Worm (Caenorhabditis elegans) whole organism, midembryonic: ENCODE data around the gene F40F8.11.

Experiments used
- T22C8.4 ChIP-seq: fragments of 200-800 bp; sonication (Bioruptor generic); IDR thresholded peaks from 2 replicates; pipeline ENCODE4 v1.3.6; 2022; ENCODE audit warnings: missing genetic modification characterization, missing compliant biosample characterization
- cog-1 ChIP-seq: sonication (generic microtip); optimal IDR thresholded peaks from 2 replicates; lab custom pipeline; 2016; ENCODE audit warnings: missing genetic modification characterization, missing compliant biosample characterization
- flt-1 ChIP-seq: fragments of 200-800 bp; sonication (Bioruptor generic); IDR thresholded peaks from 2 replicates; pipeline ENCODE4 v1.3.6; 2022; ENCODE audit warnings: missing genetic modification characterization, missing compliant biosample characterization
- klf-2 ChIP-seq: fragments of 200-800 bp; sonication (Bioruptor generic); conservative IDR thresholded peaks from 2 replicates; pipeline ENCODE4 v1.3.6; 2022; ENCODE audit warnings: missing genetic modification reagents, missing genetic modification characterization, missing compliant biosample characterization
- med-1 ChIP-seq: sonication (generic microtip); optimal IDR thresholded peaks from 2 replicates; lab custom pipeline; 2017; ENCODE audit warnings: missing genetic modification characterization, mild to moderate bottlenecking, missing compliant biosample characterization, antibody characterized with exemption, missing genetic modification reagents; ENCODE audit not compliant: insufficient read depth
- ref-1 ChIP-seq: fragments of 200-800 bp; sonication (Bioruptor generic); conservative IDR thresholded peaks from 2 replicates; pipeline ENCODE4 v1.3.6; 2022; ENCODE audit warnings: missing genetic modification reagents, missing genetic modification characterization, missing compliant biosample characterization
- tab-1 ChIP-seq: fragments of 200-800 bp; sonication (Bioruptor generic); IDR thresholded peaks from 2 replicates; pipeline ENCODE4 v1.3.6; 2022; ENCODE audit warnings: missing genetic modification characterization, missing compliant biosample characterization
- ztf-23 ChIP-seq: fragments of 200-800 bp; sonication (Bioruptor generic); IDR thresholded peaks from 2 replicates; pipeline ENCODE4 v1.3.6; 2022; ENCODE audit warnings: missing genetic modification reagents, missing genetic modification characterization, missing compliant biosample characterization
- ztf-29 ChIP-seq: fragments of 200-800 bp; sonication (Bioruptor generic); IDR thresholded peaks from 2 replicates; pipeline ENCODE4 v1.3.6; 2022; ENCODE audit warnings: missing genetic modification reagents, missing genetic modification characterization, missing compliant biosample characterization

F40F8.11 gene

DNA sequence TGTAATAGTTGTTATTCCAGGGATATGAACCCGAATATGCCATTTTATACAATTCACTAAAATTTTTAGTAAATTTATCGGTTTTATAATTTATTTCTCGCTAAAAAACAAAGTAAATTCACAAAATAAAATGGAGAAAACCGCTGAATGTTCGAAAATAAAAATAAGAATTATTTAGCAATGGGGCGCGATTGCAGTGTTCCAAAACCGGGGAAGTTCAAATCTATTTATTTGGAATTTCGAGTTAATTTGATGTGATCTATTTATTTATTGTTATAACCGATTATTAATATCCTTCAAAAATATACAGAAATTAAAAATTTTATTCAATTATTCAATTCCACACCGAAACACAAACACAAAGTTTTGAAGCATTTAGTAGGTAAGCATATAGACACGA is at the start of gene F40F8.11:
Gene F40F8.11 (minus strand): TSS at position 49 of the 400 bp plus-strand sequence.
- TF ChIP-seq cog-1 (tag; lab: Kevin White, UChicago) (peak; percentile 10), klf-2 (GFP tag; lab: Robert Waterston, UW) (no peak)

DNA sequence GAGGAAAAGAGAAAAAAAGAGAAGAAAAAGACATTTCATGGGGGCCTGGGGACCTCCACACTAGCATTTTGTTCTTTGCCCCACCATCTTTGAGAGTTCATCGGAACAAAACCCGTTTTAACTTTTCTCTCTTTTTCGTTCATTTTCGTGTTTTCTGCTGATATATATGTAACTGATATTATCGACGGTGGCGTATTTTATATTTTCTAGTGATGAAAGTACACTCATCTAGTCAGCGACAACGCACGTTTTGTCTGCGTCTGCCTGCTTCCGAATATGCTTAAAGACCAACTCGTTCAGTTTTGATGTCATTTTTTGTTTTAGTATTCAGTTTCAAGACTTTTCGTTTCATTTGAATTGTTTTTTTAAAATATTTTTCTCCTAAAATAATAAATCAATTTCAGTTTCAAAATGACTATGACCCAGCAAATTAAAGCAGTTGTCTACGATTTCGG is 48.9 kb upstream of the F40F8.11 start, which contains the start of gene bigr-1:
Gene bigr-1 (plus strand): TSS at position 405 of the 455 bp plus-strand sequence.
- no peak for TF ChIP-seq ztf-23
- TF ChIP-seq med-1, result no peak
- no peak for TF ChIP-seq ztf-29 (GFP tag; lab: Robert Waterston, UW)
- no peak for TF ChIP-seq klf-2 (GFP tag; lab: Robert Waterston, UW)
- no peak for TF ChIP-seq T22C8.4 (GFP tag; lab: Robert Waterston, UW)
- no peak for TF ChIP-seq tab-1 (GFP tag; lab: Robert Waterston, UW)
- TF ChIP-seq flt-1 (GFP tag; lab: Robert Waterston, UW), result no peak
- no peak for TF ChIP-seq ref-1 (GFP tag; lab: Robert Waterston, UW)
- no peak for TF ChIP-seq cog-1 (tag; lab: Kevin White, UChicago)

DNA sequence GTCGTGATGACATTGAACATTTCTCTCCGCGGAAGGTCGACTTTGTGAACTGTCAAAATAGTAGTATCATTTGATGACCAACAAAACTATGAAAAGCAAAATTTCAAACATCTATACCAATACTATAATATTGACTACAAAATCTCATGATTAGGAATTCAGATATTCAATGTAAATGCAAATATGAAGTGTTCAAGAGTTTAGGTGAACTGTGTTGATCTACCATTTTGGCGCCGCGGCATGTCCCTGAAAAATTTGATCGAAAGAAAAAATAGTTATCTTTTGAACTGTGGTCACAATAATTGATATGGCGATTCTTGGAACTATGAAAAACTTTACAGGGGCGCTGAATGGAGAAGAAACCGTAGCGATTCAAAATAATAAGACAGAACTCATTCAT is 46.3 kb upstream of the F40F8.11 start:
- TF ChIP-seq med-1, result no peak

DNA sequence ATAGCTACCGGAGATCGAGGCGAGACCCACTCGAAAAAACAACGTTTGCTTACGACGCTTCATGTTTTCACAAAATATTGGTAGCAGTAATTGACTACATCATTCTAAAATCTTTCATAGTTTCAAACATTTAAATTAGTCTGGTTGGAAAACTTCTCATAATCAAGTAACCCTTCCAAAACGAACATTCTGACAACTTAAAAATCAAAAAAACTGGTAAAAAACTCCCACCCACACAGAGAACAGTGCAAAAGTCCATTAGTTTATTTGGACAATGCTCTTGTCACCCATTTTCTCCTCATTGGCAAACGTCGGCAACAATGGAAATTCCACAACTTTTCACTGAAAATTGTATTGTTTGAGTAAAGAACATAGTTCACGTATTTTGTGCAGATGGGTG is 45.0 kb upstream of the F40F8.11 start, which contains the start of gene F37H8.6:
Gene F37H8.6 (minus strand): TSS at position 101 of the 400 bp plus-strand sequence.
- TF ChIP-seq flt-1 (GFP tag; lab: Robert Waterston, UW) (no peak), ztf-29 (GFP tag; lab: Robert Waterston, UW) (no peak), ref-1 (GFP tag; lab: Robert Waterston, UW) (no peak), med-1 (no peak), T22C8.4 (GFP tag; lab: Robert Waterston, UW) (no peak), ztf-23 (no peak), cog-1 (tag; lab: Kevin White, UChicago) (no peak), tab-1 (GFP tag; lab: Robert Waterston, UW) (no peak), klf-2 (GFP tag; lab: Robert Waterston, UW) (no peak)

DNA sequence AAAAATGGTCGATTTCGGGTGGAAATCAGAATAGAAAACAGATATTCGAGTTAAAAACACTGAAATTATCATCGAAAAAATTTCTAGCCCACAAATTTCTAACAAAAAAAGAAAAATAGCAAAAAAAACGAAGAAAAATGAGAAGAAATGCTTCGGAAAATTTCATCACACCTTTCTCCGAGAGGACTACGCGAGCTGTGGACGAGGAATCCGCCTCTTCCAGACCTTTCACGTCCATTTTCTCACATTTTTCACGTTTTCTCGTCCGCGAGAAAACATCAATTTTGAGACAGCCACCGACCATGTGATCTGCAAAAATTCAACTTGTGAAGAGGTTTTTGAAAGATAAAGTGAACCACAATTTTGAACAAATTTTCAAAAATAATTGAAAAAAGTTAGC is 44.1 kb upstream of the F40F8.11 start:
- TF ChIP-seq ztf-23 (no peak), ref-1 (GFP tag; lab: Robert Waterston, UW) (no peak), flt-1 (GFP tag; lab: Robert Waterston, UW) (no peak), cog-1 (tag; lab: Kevin White, UChicago) (no peak), klf-2 (GFP tag; lab: Robert Waterston, UW) (no peak)

DNA sequence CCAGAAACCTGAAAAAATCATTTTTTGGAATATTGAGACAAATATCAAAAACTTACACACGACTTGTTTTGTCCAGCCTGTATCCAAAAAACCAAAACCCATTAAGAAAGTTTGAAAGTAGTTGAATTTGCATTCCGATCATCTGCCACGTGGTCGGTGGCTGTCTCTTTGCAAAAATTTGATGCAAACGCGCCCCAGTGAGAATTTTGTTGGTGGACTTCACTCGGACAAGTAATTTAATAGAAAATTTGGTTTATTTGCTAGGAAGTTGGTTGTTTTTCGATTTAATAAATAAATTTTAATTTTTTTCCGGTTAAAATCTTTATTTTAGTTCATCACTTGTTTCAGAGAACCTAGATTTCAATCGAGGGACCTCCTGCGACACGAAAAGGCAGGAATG is 43.0 kb upstream of the F40F8.11 start:
- TF ChIP-seq ref-1 (GFP tag; lab: Robert Waterston, UW) (no peak), flt-1 (GFP tag; lab: Robert Waterston, UW) (no peak), T22C8.4 (GFP tag; lab: Robert Waterston, UW) (no peak)

DNA sequence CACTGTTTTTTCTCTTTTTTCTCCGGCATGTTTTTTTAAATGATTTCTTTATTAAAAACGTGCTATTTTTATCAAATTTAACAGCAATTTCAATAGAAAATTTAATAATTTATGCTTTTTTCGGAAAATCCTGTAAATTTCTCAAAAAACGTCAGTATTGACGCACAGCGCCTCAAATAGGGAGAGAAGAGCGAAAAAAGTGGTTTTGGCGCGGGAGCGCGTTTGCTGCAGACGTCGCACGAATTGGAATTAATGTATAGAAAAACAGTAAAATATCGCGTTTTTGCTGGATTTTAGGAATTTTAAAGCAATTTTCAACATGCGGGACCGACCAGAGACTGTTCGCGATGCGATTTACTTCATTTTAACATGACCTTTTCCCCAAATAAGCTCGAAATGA is 36.5 kb upstream of the F40F8.11 start:
- 0 out of 2 replicates have a peak, but pooled peaks have one; percentile 10 for TF ChIP-seq ztf-23

DNA sequence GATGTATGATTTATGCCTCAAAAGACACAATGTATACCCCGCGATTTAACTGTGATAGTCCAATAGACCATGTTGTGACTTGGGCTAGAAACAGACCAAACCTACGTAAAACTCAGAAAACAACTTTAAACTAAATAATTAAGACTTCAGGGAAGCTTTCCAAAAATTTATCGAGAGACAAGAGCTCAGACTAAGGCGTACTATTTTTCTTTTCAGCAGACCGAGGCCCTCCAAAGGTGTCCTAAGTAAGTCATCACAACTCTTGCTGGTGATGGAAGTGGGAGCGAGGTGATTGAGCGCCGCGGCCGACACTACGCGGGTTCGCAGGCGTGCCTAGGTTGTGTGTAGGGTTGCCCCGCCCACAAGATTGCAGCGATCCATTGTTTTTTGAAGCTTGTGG is 34.6 kb upstream of the F40F8.11 start:
- TF ChIP-seq ref-1 (GFP tag; lab: Robert Waterston, UW) (no peak), klf-2 (GFP tag; lab: Robert Waterston, UW) (no peak), cog-1 (tag; lab: Kevin White, UChicago) (no peak), flt-1 (GFP tag; lab: Robert Waterston, UW) (no peak), med-1 (no peak), ztf-29 (GFP tag; lab: Robert Waterston, UW) (no peak), ztf-23 (no peak)

DNA sequence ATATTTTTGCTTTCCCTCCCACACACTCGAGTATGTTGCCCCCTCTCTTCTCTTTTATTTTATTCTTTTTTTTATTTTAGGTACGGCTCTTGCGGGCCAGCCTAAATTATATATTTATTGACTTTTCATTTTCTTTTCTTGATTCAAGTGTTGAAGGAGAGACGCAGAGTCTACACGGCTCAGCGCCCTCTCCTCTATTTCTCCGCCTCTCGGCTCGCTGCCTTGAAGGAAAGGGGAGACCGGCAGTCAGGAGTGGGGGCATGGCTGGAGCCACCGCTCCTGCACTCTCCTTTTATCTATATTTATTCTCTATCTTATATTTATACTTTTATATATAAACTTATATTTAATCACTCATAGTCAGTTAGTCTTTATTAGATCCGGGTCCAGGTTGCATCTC is 34.0 kb upstream of the F40F8.11 start:
- TF ChIP-seq tab-1 (GFP tag; lab: Robert Waterston, UW) (no peak), ztf-29 (GFP tag; lab: Robert Waterston, UW) (no peak), cog-1 (tag; lab: Kevin White, UChicago) (no peak), T22C8.4 (GFP tag; lab: Robert Waterston, UW) (no peak), klf-2 (GFP tag; lab: Robert Waterston, UW) (no peak), ztf-23 (no peak), ref-1 (GFP tag; lab: Robert Waterston, UW) (no peak), med-1 (no peak), flt-1 (GFP tag; lab: Robert Waterston, UW) (no peak)

DNA sequence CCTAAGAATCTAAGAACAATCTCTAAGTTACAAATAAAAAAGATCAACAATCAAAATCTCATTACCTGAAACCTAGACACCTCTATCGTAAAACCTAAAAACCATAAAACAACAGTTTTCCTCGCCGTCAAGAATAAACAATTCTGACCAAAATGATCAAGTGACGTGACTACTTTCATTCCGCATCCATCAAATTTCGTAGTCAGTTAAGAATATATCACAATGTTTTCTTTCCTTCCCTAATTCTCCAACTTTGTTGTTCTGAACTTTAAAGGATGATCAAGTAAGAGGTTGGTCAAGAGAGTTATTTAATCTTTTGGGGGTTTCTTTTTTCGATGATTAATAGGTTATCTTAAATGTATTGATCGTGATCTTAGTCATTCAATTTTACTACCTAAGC is 30.9 kb upstream of the F40F8.11 start:
- TF ChIP-seq flt-1 (GFP tag; lab: Robert Waterston, UW) (no peak), cog-1 (tag; lab: Kevin White, UChicago) (no peak), T22C8.4 (GFP tag; lab: Robert Waterston, UW) (no peak), klf-2 (GFP tag; lab: Robert Waterston, UW) (no peak), med-1 (no peak), ref-1 (GFP tag; lab: Robert Waterston, UW) (no peak), ztf-23 (no peak), tab-1 (GFP tag; lab: Robert Waterston, UW) (no peak), ztf-29 (GFP tag; lab: Robert Waterston, UW) (no peak)

DNA sequence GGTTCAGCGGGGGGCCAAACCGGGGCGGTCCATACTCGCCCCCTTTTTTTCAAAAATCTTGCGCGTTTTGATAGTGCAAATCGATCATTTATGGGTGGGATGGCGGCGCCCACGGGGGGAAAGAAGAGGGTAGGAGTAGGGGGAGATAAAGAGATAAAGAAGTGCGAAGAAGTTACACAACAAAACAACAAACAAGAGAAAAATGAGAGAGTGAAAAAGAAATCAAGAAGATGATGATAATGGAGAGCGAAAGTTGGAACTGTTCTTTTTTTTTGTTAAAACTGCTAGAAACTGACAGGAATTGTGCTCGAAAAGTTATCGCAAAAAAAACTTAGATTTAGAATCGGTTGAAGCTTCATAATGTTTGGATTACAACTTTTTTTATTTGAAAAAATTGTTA is 30.0 kb upstream of the F40F8.11 start, which contains the start of gene ptr-13:
Gene ptr-13 (minus strand): TSS at position 92 of the 400 bp plus-strand sequence.
- TF ChIP-seq T22C8.4 (GFP tag; lab: Robert Waterston, UW) (no peak), klf-2 (GFP tag; lab: Robert Waterston, UW) (no peak), ref-1 (GFP tag; lab: Robert Waterston, UW) (no peak), ztf-23 (no peak), flt-1 (GFP tag; lab: Robert Waterston, UW) (no peak), med-1 (no peak), ztf-29 (GFP tag; lab: Robert Waterston, UW) (no peak), tab-1 (GFP tag; lab: Robert Waterston, UW) (no peak), cog-1 (tag; lab: Kevin White, UChicago) (no peak)
